Fruit fly (Drosophila melanogaster) whole organism, embryonic: ENCODE data around the gene rgn.

Source experiments
- ATbp ChIP-seq: fragments of 200-800 bp; sonication (Bioruptor generic); optimal IDR thresholded peaks from 2 replicates; lab custom pipeline; 2017; ENCODE audit warnings: missing biosample characterization, mild to moderate bottlenecking, missing genetic modification characterization, missing genetic modification reagents
- Adf1 ChIP-seq: fragments of 200-800 bp; sonication (Bioruptor generic); IDR thresholded peaks from 2 replicates; pipeline ENCODE4 v1.3.6; 2022; ENCODE audit warnings: missing biosample characterization, missing genetic modification characterization
- Antp ChIP-seq: fragments of 200-800 bp; sonication (Bioruptor generic); optimal IDR thresholded peaks from 3 replicates; lab custom pipeline; 2016; ENCODE audit warnings: missing biosample characterization, missing genetic modification characterization
- Awh ChIP-seq: fragments of 200-800 bp; sonication (Bioruptor generic); IDR thresholded peaks from 2 replicates; pipeline ENCODE4, ENCODE4 v1.3.6; 2022; ENCODE audit warnings: missing biosample characterization, missing genetic modification characterization
- CG10366 ChIP-seq: fragments of 200-800 bp; sonication (Bioruptor generic); IDR thresholded peaks from 2 replicates; pipeline ENCODE4 v1.3.6; 2022; ENCODE audit warnings: missing biosample characterization, missing genetic modification characterization
- CG11560 ChIP-seq: fragments of 200-800 bp; sonication (Bioruptor generic); IDR thresholded peaks from 3 replicates; pipeline ENCODE4 v1.3.6; 2022; ENCODE audit warnings: missing biosample characterization, missing genetic modification characterization
- CG12299 ChIP-seq: fragments of 200-800 bp; sonication (Bioruptor generic); optimal IDR thresholded peaks from 2 replicates; lab custom pipeline; 2018; ENCODE audit warnings: missing biosample characterization, mild to moderate bottlenecking, missing genetic modification characterization
- CG13894 ChIP-seq: fragments of 200-800 bp; sonication (Bioruptor generic); optimal IDR thresholded peaks from 3 replicates; lab custom pipeline; 2018; ENCODE audit warnings: missing biosample characterization, mild to moderate bottlenecking, missing genetic modification characterization, moderate library complexity
- CG15073 ChIP-seq: fragments of 200-800 bp; sonication (Bioruptor generic); optimal IDR thresholded peaks from 2 replicates; lab custom pipeline; 2016; ENCODE audit warnings: missing biosample characterization, missing genetic modification characterization
- CG1602 ChIP-seq: fragments of 200-800 bp; sonication (Bioruptor generic); optimal IDR thresholded peaks from 3 replicates; lab custom pipeline; 2016; ENCODE audit warnings: missing biosample characterization, missing genetic modification characterization
- CG17186 ChIP-seq: fragments of 200-800 bp; sonication (Bioruptor generic); optimal IDR thresholded peaks from 3 replicates; lab custom pipeline; 2017; ENCODE audit warnings: missing biosample characterization, missing genetic modification reagents, missing genetic modification characterization
- CG1832 ChIP-seq: fragments of 200-800 bp; sonication (Bioruptor generic); optimal IDR thresholded peaks from 2 replicates; lab custom pipeline; 2017; ENCODE audit warnings: missing biosample characterization, mild to moderate bottlenecking, missing genetic modification characterization, inconsistent platforms
- CG3065 ChIP-seq: fragments of 200-800 bp; sonication (Bioruptor generic); optimal IDR thresholded peaks from 2 replicates; lab custom pipeline; 2016; ENCODE audit warnings: missing biosample characterization, missing genetic modification characterization
- CG4404 ChIP-seq: fragments of 200-800 bp; sonication (Bioruptor generic); IDR thresholded peaks from 2 replicates; pipeline ENCODE4 v1.3.6; 2022; ENCODE audit warnings: missing biosample characterization, missing genetic modification characterization
- CG4424 ChIP-seq: fragments of 200-800 bp; sonication (Bioruptor generic); optimal IDR thresholded peaks from 3 replicates; lab custom pipeline; 2016; ENCODE audit warnings: missing biosample characterization, missing genetic modification characterization
- CG5245 ChIP-seq: fragments of 200-800 bp; sonication (Bioruptor generic); optimal IDR thresholded peaks from 3 replicates; lab custom pipeline; 2016; ENCODE audit warnings: missing biosample characterization, missing genetic modification characterization
- CG6765 ChIP-seq: fragments of 200-800 bp; sonication (Bioruptor generic); optimal IDR thresholded peaks from 3 replicates; lab custom pipeline; 2017; ENCODE audit warnings: missing biosample characterization, mild to moderate bottlenecking, missing genetic modification characterization
- Camta ChIP-seq: fragments of 200-800 bp; sonication (Bioruptor generic); optimal IDR thresholded peaks from 2 replicates; lab custom pipeline; 2016; ENCODE audit warnings: missing biosample characterization, missing genetic modification characterization
- Dad ChIP-seq: fragments of 200-800 bp; sonication (Bioruptor generic); optimal IDR thresholded peaks from 3 replicates; lab custom pipeline; 2016; ENCODE audit warnings: missing biosample characterization, missing genetic modification characterization
- Dek ChIP-seq: fragments of 200-800 bp; sonication (Bioruptor generic); optimal IDR thresholded peaks from 3 replicates; lab custom pipeline; 2019; ENCODE audit warnings: missing biosample characterization, mild to moderate bottlenecking, missing genetic modification characterization, moderate library complexity
- Dip2 ChIP-seq: fragments of 200-800 bp; sonication (Bioruptor generic); IDR thresholded peaks from 2 replicates; pipeline ENCODE4 v1.3.6; 2022; ENCODE audit warnings: missing biosample characterization, missing genetic modification characterization
- Doc2 ChIP-seq: fragments of 200-800 bp; sonication (Bioruptor generic); IDR thresholded peaks from 2 replicates; pipeline ENCODE4 v1.3.6; 2022; ENCODE audit warnings: missing biosample characterization, missing genetic modification characterization
- Dref ChIP-seq: fragments of 200-800 bp; sonication (Bioruptor generic); IDR thresholded peaks from 2 replicates; pipeline ENCODE4 v1.3.6; 2022; ENCODE audit warnings: missing biosample characterization, missing genetic modification characterization
- Ets65A ChIP-seq: fragments of 200-800 bp; sonication (Bioruptor generic); peaks from one replicate; lab custom pipeline; 2016; ENCODE audit warnings: missing biosample characterization, missing genetic modification characterization
- Hmr ChIP-seq: fragments of 200-800 bp; sonication (Bioruptor generic); optimal IDR thresholded peaks from 3 replicates; lab custom pipeline; 2017; ENCODE audit warnings: mild to moderate bottlenecking, missing biosample characterization, missing genetic modification reagents, missing genetic modification characterization
- Hr78 ChIP-seq, 2 experiments: fragments of 200-800 bp in 1 of 2; fragments of >200 bp in 1 of 2; sonication (Bioruptor generic) in 1 of 2; optimal IDR thresholded peaks; 2 replicates each; lab custom pipeline; 2017 to 2019; ENCODE audit warnings: missing biosample characterization in 2 of 2, missing genetic modification characterization in 2 of 2, mild to moderate bottlenecking in 1 of 2, moderate library complexity in 1 of 2
- Hsf ChIP-seq: fragments of 200-800 bp; sonication (Bioruptor generic); optimal IDR thresholded peaks from 3 replicates; lab custom pipeline; 2016; ENCODE audit warnings: missing biosample characterization, missing genetic modification characterization
- Jarid2 ChIP-seq: fragments of 200-800 bp; sonication (Bioruptor generic); optimal IDR thresholded peaks from 3 replicates; lab custom pipeline; 2017; ENCODE audit warnings: mild to moderate bottlenecking, missing biosample characterization, missing genetic modification reagents, missing genetic modification characterization
- NC2β ChIP-seq: fragments of 200-800 bp; sonication (Bioruptor generic); optimal IDR thresholded peaks from 2 replicates; lab custom pipeline; 2016; ENCODE audit warnings: missing biosample characterization, missing genetic modification characterization
- Nf-YA ChIP-seq: fragments of 200-800 bp; sonication (Bioruptor generic); IDR thresholded peaks from 2 replicates; pipeline ENCODE4 v1.3.6; 2022; ENCODE audit warnings: missing biosample characterization, missing genetic modification characterization
- Scr ChIP-seq: fragments of 200-800 bp; sonication (Bioruptor generic); IDR thresholded peaks from 2 replicates; pipeline ENCODE4 v1.3.6; 2022; ENCODE audit warnings: missing biosample characterization, missing genetic modification characterization; ENCODE audit not compliant: partially characterized antibody
- Spps ChIP-seq: fragments of 200-800 bp; sonication (Bioruptor generic); optimal IDR thresholded peaks from 2 replicates; lab custom pipeline; 2018; ENCODE audit warnings: missing biosample characterization, mild to moderate bottlenecking, missing genetic modification characterization
- Vsx1 ChIP-seq: fragments of 200-800 bp; sonication (Bioruptor generic); optimal IDR thresholded peaks from 2 replicates; lab custom pipeline; 2017; ENCODE audit warnings: missing biosample characterization, mild to moderate bottlenecking, missing genetic modification characterization, missing genetic modification reagents
- dan ChIP-seq: fragments of 200-800 bp; sonication (Bioruptor generic); IDR thresholded peaks from 2 replicates; pipeline ENCODE4 v1.3.6; 2022; ENCODE audit warnings: missing biosample characterization, missing genetic modification characterization
- esg ChIP-seq: fragments of 200-800 bp; sonication (Bioruptor generic); conservative IDR thresholded peaks from 2 replicates; pipeline ENCODE4 v1.3.6; 2022; ENCODE audit warnings: missing biosample characterization, missing genetic modification characterization
- fd96Cb ChIP-seq: fragments of 200-800 bp; sonication (Bioruptor generic); optimal IDR thresholded peaks from 2 replicates; lab custom pipeline; 2018; ENCODE audit warnings: missing biosample characterization, mild to moderate bottlenecking, missing genetic modification characterization, moderate library complexity
- hkb ChIP-seq, 2 experiments: fragments of 200-800 bp in 1 of 2; fragments of >200 bp in 1 of 2; sonication (Bioruptor generic) in 1 of 2; IDR thresholded peaks in 1 of 2; optimal IDR thresholded peaks in 1 of 2; 2 replicates each; pipeline versions ENCODE4 v1.3.6 to Lab custom; 2017 to 2022; ENCODE audit warnings: missing biosample characterization in 1 of 2, missing genetic modification characterization in 1 of 2
- knrl ChIP-seq: fragments of 200-800 bp; sonication (Bioruptor generic); IDR thresholded peaks from 3 replicates; pipeline ENCODE4 v1.3.6; 2022; ENCODE audit warnings: missing biosample characterization, missing genetic modification characterization; ENCODE audit not compliant: partially characterized antibody
- lov ChIP-seq, 2 experiments: fragments of 200-800 bp in 1 of 2; fragments of >200 bp in 1 of 2; sonication (Bioruptor generic) in 1 of 2; IDR thresholded peaks in 1 of 2; optimal IDR thresholded peaks in 1 of 2; 2 replicates in 1 of 2; 3 replicates in 1 of 2; pipeline versions ENCODE4 v1.3.6 to Lab custom; 2017 to 2022; ENCODE audit warnings: missing biosample characterization in 1 of 2, missing genetic modification characterization in 1 of 2
- mirr ChIP-seq: fragments of 200-800 bp; sonication (Bioruptor generic); optimal IDR thresholded peaks from 3 replicates; lab custom pipeline; 2018; ENCODE audit warnings: missing biosample characterization, mild to moderate bottlenecking, missing genetic modification characterization
- p53 ChIP-seq: fragments of 200-800 bp; sonication (Bioruptor generic); optimal IDR thresholded peaks from 2 replicates; lab custom pipeline; 2016; ENCODE audit warnings: missing biosample characterization, missing genetic modification characterization
- pb ChIP-seq: fragments of 200-800 bp; sonication (Bioruptor generic); optimal IDR thresholded peaks from 3 replicates; lab custom pipeline; 2016; ENCODE audit warnings: missing biosample characterization, missing genetic modification characterization
- prd ChIP-seq, 3 experiments: fragments of >200 bp in 2 of 3; fragments of 200-800 bp in 1 of 3; sonication (Bioruptor generic) in 1 of 3; optimal IDR thresholded peaks in 2 of 3; IDR thresholded peaks in 1 of 3; 2 replicates in 2 of 3; 3 replicates in 1 of 3; pipeline versions ENCODE4 v1.3.6 to Lab custom; 2017 to 2022; ENCODE audit warnings: missing biosample characterization in 1 of 3, missing genetic modification characterization in 1 of 3
- rib ChIP-seq: fragments of 200-800 bp; sonication (Bioruptor generic); IDR thresholded peaks from 2 replicates; pipeline ENCODE4 v1.3.6; 2022; ENCODE audit warnings: missing biosample characterization, missing genetic modification characterization
- run ChIP-seq: fragments of 200-800 bp; sonication (Bioruptor generic); optimal IDR thresholded peaks from 3 replicates; lab custom pipeline; 2018; ENCODE audit warnings: missing biosample characterization, mild to moderate bottlenecking, missing genetic modification characterization
- sim ChIP-seq: fragments of 200-800 bp; sonication (Bioruptor generic); IDR thresholded peaks from 2 replicates; pipeline ENCODE4 v1.3.6; 2022; ENCODE audit warnings: missing biosample characterization, missing genetic modification characterization
- ssp ChIP-seq: fragments of 200-800 bp; sonication (Bioruptor generic); IDR thresholded peaks from 2 replicates; pipeline ENCODE4 v1.3.6; 2022; ENCODE audit warnings: missing biosample characterization, missing genetic modification characterization
- sug ChIP-seq: fragments of 200-800 bp; optimal IDR thresholded peaks from 2 replicates; lab custom pipeline; 2019; ENCODE audit warnings: missing biosample characterization, mild to moderate bottlenecking, missing genetic modification characterization, moderate library complexity
- tin ChIP-seq: fragments of 200-800 bp; sonication (Bioruptor generic); optimal IDR thresholded peaks from 3 replicates; lab custom pipeline; 2016; ENCODE audit warnings: missing biosample characterization, missing genetic modification characterization
- vvl ChIP-seq: fragments of 200-800 bp; sonication (Bioruptor generic); IDR thresholded peaks from 2 replicates; pipeline ENCODE4 v1.3.6; 2022; ENCODE audit warnings: missing biosample characterization, missing genetic modification characterization

Gene rgn

DNA sequence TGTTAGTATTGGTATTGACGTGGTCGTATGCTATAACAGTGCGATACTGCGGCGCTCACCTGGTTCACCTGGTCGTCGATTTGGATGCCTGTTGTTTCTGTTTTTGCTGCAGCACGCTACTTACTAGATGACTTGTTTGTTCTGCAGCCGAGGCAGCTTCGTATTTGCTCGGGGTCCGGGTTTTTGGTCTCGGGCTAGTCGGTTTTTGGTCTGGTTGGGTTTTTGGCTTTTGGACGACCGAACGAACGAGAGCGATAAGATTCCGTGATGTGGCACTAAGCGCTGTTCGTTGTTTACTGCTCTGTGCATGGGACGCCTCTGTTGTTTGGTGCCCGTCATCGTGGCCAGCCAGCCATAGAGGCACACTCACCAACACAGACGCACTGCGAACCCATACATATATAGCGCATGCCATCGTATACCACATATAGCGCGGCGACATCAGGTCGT, 33.3 kb upstream of the rgn start, which contains the start of gene ebd2:
Gene ebd2 (minus strand): TSS at position 306 of the 450 bp plus-strand sequence.
- no peak for TF ChIP-seq tin (GFP tag; lab: Kevin White, UChicago)
- no peak for TF ChIP-seq dan (GFP tag; lab: Robert Waterston, UW)
- no peak for TF ChIP-seq CG11560 (tag; lab: Robert Waterston, UW)
- TF ChIP-seq CG3065 (GFP tag; lab: Kevin White, UChicago), result no peak
- peak; percentile 67 for TF ChIP-seq CG6765
- TF ChIP-seq Awh, result peak; percentile 31; the same call in 1 of the 2 replicates
- TF ChIP-seq run (tag; lab: Kevin White, UChicago), result no peak
- peak; percentile 95 for TF ChIP-seq CG13894 (tag; lab: Kevin White, UChicago)
- peak; percentile 27 for TF ChIP-seq Dad
- no peak for TF ChIP-seq Camta (GFP tag; lab: Kevin White, UChicago)
- TF ChIP-seq sug (tag; lab: Kevin White, UChicago), result peak; percentile 69
- peak; percentile 59 for TF ChIP-seq Adf1
- TF ChIP-seq CG5245 (GFP tag; lab: Kevin White, UChicago), result no peak
- TF ChIP-seq Dek (tag; lab: Kevin White, UChicago), result no peak
- TF ChIP-seq Ets65A (GFP tag; lab: Kevin White, UChicago), result no peak
- TF ChIP-seq CG12299 (tag; lab: Kevin White, UChicago), result peak; percentile 23
- TF ChIP-seq Nf-YA (GFP tag; lab: Robert Waterston, UW), result no peak
- TF ChIP-seq Vsx1 (GFP tag; lab: Kevin White, UChicago), result no peak
- peak; percentile 53 for TF ChIP-seq Hmr
- TF ChIP-seq Doc2 (GFP tag; lab: Robert Waterston, UW), result no peak
- TF ChIP-seq NC2β, result no peak
- no peak for TF ChIP-seq Antp (GFP tag; lab: Kevin White, UChicago)
- peak in 1 of 2 experiments; percentile 48 for TF ChIP-seq Hr78 (GFP tag; optimal IDR thresholded peaks at IDR 0.05; lab: Kevin White, UChicago)
- TF ChIP-seq CG1832 (GFP tag; lab: Kevin White, UChicago), result no peak
- no peak for TF ChIP-seq esg
- TF ChIP-seq Jarid2, result peak; percentile 49
- no peak for TF ChIP-seq knrl (GFP tag; lab: Robert Waterston, UW)
- no peak for TF ChIP-seq CG1602 (GFP tag; lab: Kevin White, UChicago)
- TF ChIP-seq pb (GFP tag; lab: Kevin White, UChicago), result no peak
- TF ChIP-seq CG10366 (GFP tag; lab: Robert Waterston, UW), result no peak
- no peak for TF ChIP-seq Dip2
- peak; percentile 53 for TF ChIP-seq CG15073 (GFP tag; lab: Kevin White, UChicago)
- TF ChIP-seq Hsf (GFP tag; lab: Kevin White, UChicago), result no peak
- TF ChIP-seq Dref, result 0 out of 2 replicates have a peak, but pooled peaks have one; percentile 1
- TF ChIP-seq hkb (optimal IDR thresholded peaks at IDR 0.05; lab: Kevin White, UChicago), result no peak
- peak; percentile 6; the same call in 1 of the 2 replicates for TF ChIP-seq hkb (GFP tag; IDR thresholded peaks at IDR 0.05; lab: Robert Waterston, UW)
- no peak for TF ChIP-seq Spps
- no peak for TF ChIP-seq CG4404 (GFP tag; lab: Robert Waterston, UW)
- no peak for TF ChIP-seq CG17186 (GFP tag; lab: Kevin White, UChicago)
- TF ChIP-seq Scr, result 0 out of 2 replicates have a peak, but pooled peaks have one; percentile 21
- peak; percentile 1 for TF ChIP-seq ATbp (GFP tag; lab: Kevin White, UChicago)
- no peak for TF ChIP-seq prd (optimal IDR thresholded peaks at IDR 0.05; lab: Kevin White, UChicago)
- TF ChIP-seq prd (GFP tag; IDR thresholded peaks at IDR 0.05; lab: Robert Waterston, UW), result no peak
- peak; percentile 18 for TF ChIP-seq mirr (GFP tag; lab: Kevin White, UChicago)
- no peak for TF ChIP-seq p53
- TF ChIP-seq CG4424 (GFP tag; lab: Kevin White, UChicago), result peak; percentile 1
- no peak for TF ChIP-seq sim
- peak; percentile 15; the same call in 1 of the 2 replicates for TF ChIP-seq vvl (GFP tag; lab: Robert Waterston, UW)
- TF ChIP-seq rib (GFP tag; lab: Robert Waterston, UW), result no peak
- TF ChIP-seq fd96Cb (tag; lab: Kevin White, UChicago), result no peak
- TF ChIP-seq ssp (GFP tag; lab: Robert Waterston, UW), result no peak
- TF ChIP-seq lov (optimal IDR thresholded peaks at IDR 0.05; lab: Kevin White, UChicago), result no peak
- TF ChIP-seq lov (GFP tag; IDR thresholded peaks at IDR 0.05; lab: Robert Waterston, UW), result no peak
